Fruit fly (Drosophila melanogaster) whole organism, embryonic: ENCODE results near the gene wg.

Experiments
- ATbp ChIP-seq: fragments of 200-800 bp; sonication (Bioruptor generic); optimal IDR thresholded peaks from 2 replicates; lab custom pipeline; 2017; ENCODE audit warnings: missing biosample characterization, mild to moderate bottlenecking, missing genetic modification characterization, missing genetic modification reagents
- Atf3 ChIP-seq: fragments of 200-800 bp; sonication (Bioruptor generic); optimal IDR thresholded peaks from 3 replicates; lab custom pipeline; 2016; ENCODE audit warnings: missing biosample characterization, missing genetic modification characterization
- B-H2 ChIP-seq: fragments of 200-800 bp; sonication (Bioruptor generic); optimal IDR thresholded peaks from 2 replicates; lab custom pipeline; 2018; ENCODE audit warnings: missing biosample characterization, mild to moderate bottlenecking, missing genetic modification characterization
- CG10959 ChIP-seq: fragments of 200-800 bp; sonication (Bioruptor generic); IDR thresholded peaks from 2 replicates; pipeline ENCODE4 v1.3.6; 2022; ENCODE audit warnings: missing biosample characterization, missing genetic modification characterization
- CG12769 ChIP-seq: fragments of 200-800 bp; sonication (Bioruptor generic); optimal IDR thresholded peaks from 2 replicates; lab custom pipeline; 2019; ENCODE audit warnings: missing biosample characterization, mild to moderate bottlenecking, missing genetic modification characterization, moderate library complexity
- CG12942 ChIP-seq: fragments of 200-800 bp; sonication (Bioruptor generic); optimal IDR thresholded peaks from 3 replicates; lab custom pipeline; 2016; ENCODE audit warnings: missing biosample characterization, missing genetic modification characterization
- CG13424 ChIP-seq: fragments of 200-800 bp; sonication (Bioruptor generic); optimal IDR thresholded peaks from 2 replicates; lab custom pipeline; 2019; ENCODE audit warnings: missing biosample characterization, mild to moderate bottlenecking, missing genetic modification characterization, moderate library complexity
- CG14014 ChIP-seq: fragments of 200-800 bp; sonication (Bioruptor generic); IDR thresholded peaks from 2 replicates; pipeline ENCODE4 v1.3.6; 2022; ENCODE audit warnings: missing biosample characterization, missing genetic modification characterization
- CG14860 ChIP-seq: fragments of 200-800 bp; sonication (Bioruptor generic); IDR thresholded peaks from 3 replicates; pipeline ENCODE4 v1.3.6; 2022; ENCODE audit warnings: missing biosample characterization, missing genetic modification characterization; ENCODE audit not compliant: partially characterized antibody
- CG15514 ChIP-seq: fragments of 200-800 bp; sonication (Bioruptor generic); optimal IDR thresholded peaks from 3 replicates; lab custom pipeline; 2017; ENCODE audit warnings: missing biosample characterization, missing genetic modification characterization, mild to moderate bottlenecking, moderate library complexity, missing genetic modification reagents
- CG16863 ChIP-seq: fragments of 200-800 bp; sonication (Bioruptor generic); optimal IDR thresholded peaks from 3 replicates; lab custom pipeline; 2016; ENCODE audit warnings: missing biosample characterization, missing genetic modification characterization
- CG17568 ChIP-seq: fragments of 200-800 bp; sonication (Bioruptor generic); optimal IDR thresholded peaks from 2 replicates; lab custom pipeline; 2018; ENCODE audit warnings: missing biosample characterization, mild to moderate bottlenecking, missing genetic modification characterization, moderate library complexity
- CG1792 ChIP-seq: fragments of 200-800 bp; sonication (Bioruptor generic); optimal IDR thresholded peaks from 2 replicates; lab custom pipeline; 2016; ENCODE audit warnings: missing biosample characterization, missing genetic modification characterization
- CG2120 ChIP-seq: fragments of 200-800 bp; sonication (Bioruptor generic); optimal IDR thresholded peaks from 3 replicates; lab custom pipeline; 2016; ENCODE audit warnings: missing biosample characterization, missing genetic modification characterization
- CG2712 ChIP-seq: fragments of 200-800 bp; optimal IDR thresholded peaks from 3 replicates; lab custom pipeline; 2019; ENCODE audit warnings: missing biosample characterization, mild to moderate bottlenecking, missing genetic modification characterization, moderate library complexity
- CG3838 ChIP-seq: fragments of 200-800 bp; sonication (Bioruptor generic); optimal IDR thresholded peaks from 3 replicates; lab custom pipeline; 2016; ENCODE audit warnings: missing biosample characterization, missing genetic modification characterization
- CG8089 ChIP-seq: fragments of 200-800 bp; sonication (Bioruptor generic); optimal IDR thresholded peaks from 3 replicates; lab custom pipeline; 2016; ENCODE audit warnings: missing biosample characterization, missing genetic modification characterization
- CG8924 ChIP-seq: fragments of 200-800 bp; optimal IDR thresholded peaks from 3 replicates; lab custom pipeline; 2019; ENCODE audit warnings: missing biosample characterization, mild to moderate bottlenecking, missing genetic modification characterization, moderate library complexity
- CG9876 ChIP-seq: fragments of 200-800 bp; sonication (Bioruptor generic); optimal IDR thresholded peaks from 2 replicates; lab custom pipeline; 2016; ENCODE audit warnings: missing biosample characterization, missing genetic modification characterization
- E2f1 ChIP-seq: fragments of 200-800 bp; sonication (Bioruptor generic); IDR thresholded peaks from 2 replicates; pipeline ENCODE4 v1.3.6; 2022; ENCODE audit warnings: missing biosample characterization, missing genetic modification characterization
- HHEX ChIP-seq: fragments of 200-800 bp; sonication (Bioruptor generic); optimal IDR thresholded peaks from 3 replicates; lab custom pipeline; 2017; ENCODE audit warnings: missing biosample characterization, mild to moderate bottlenecking, missing genetic modification characterization, missing genetic modification reagents
- HLH54F ChIP-seq: fragments of 200-800 bp; sonication (Bioruptor generic); optimal IDR thresholded peaks from 3 replicates; lab custom pipeline; 2016; ENCODE audit warnings: missing biosample characterization, missing genetic modification characterization
- Med ChIP-seq: fragments of 200-800 bp; sonication (Bioruptor generic); peaks from one replicate; lab custom pipeline; 2016; ENCODE audit warnings: missing biosample characterization, missing genetic modification characterization, mild to moderate bottlenecking, inconsistent platforms, moderate library complexity
- NfI ChIP-seq: fragments of 200-800 bp; sonication (Bioruptor generic); optimal IDR thresholded peaks from 3 replicates; lab custom pipeline; 2018; ENCODE audit warnings: missing biosample characterization, mild to moderate bottlenecking, missing genetic modification characterization, moderate library complexity
- Optix ChIP-seq: fragments of 200-800 bp; sonication (Bioruptor generic); IDR thresholded peaks from 3 replicates; pipeline ENCODE4 v1.3.6; 2022; ENCODE audit warnings: missing biosample characterization, missing genetic modification characterization
- PHDP ChIP-seq: fragments of 200-800 bp; sonication (Bioruptor generic); optimal IDR thresholded peaks from 3 replicates; lab custom pipeline; 2018; ENCODE audit warnings: missing biosample characterization, mild to moderate bottlenecking, missing genetic modification characterization, moderate library complexity
- Scr ChIP-seq: fragments of 200-800 bp; sonication (Bioruptor generic); IDR thresholded peaks from 2 replicates; pipeline ENCODE4 v1.3.6; 2022; ENCODE audit warnings: missing biosample characterization, missing genetic modification characterization; ENCODE audit not compliant: partially characterized antibody
- Taf1 ChIP-seq: fragments of 200-800 bp; sonication (Bioruptor generic); IDR thresholded peaks from 2 replicates; pipeline ENCODE4 v1.3.6; 2022; ENCODE audit warnings: missing biosample characterization, missing genetic modification characterization
- Xbp1 ChIP-seq: fragments of 200-800 bp; sonication (Bioruptor generic); optimal IDR thresholded peaks from 3 replicates; lab custom pipeline; 2016; ENCODE audit warnings: missing biosample characterization, mild to moderate bottlenecking, missing genetic modification characterization
- ab ChIP-seq: fragments of 200-800 bp; sonication (Bioruptor generic); optimal IDR thresholded peaks from 2 replicates; lab custom pipeline; 2016; ENCODE audit warnings: missing biosample characterization, missing genetic modification characterization
- ap ChIP-seq: fragments of 200-800 bp; sonication (Bioruptor generic); IDR thresholded peaks from 2 replicates; pipeline ENCODE4 v1.3.6; 2022; ENCODE audit warnings: missing biosample characterization, missing genetic modification characterization
- bsh ChIP-seq, 2 experiments: fragments of 200-800 bp; sonication (Bioruptor generic); optimal IDR thresholded peaks; 2 replicates each; lab custom pipeline; 2017 to 2018; ENCODE audit warnings: mild to moderate bottlenecking in 2 of 2, missing biosample characterization in 2 of 2, missing genetic modification characterization in 2 of 2, moderate library complexity in 1 of 2
- chif ChIP-seq, 2 experiments: fragments of 200-800 bp; sonication (Bioruptor generic); optimal IDR thresholded peaks; 3 replicates each; lab custom pipeline; 2016; ENCODE audit warnings: missing biosample characterization in 2 of 2, missing genetic modification characterization in 2 of 2
- ci ChIP-seq: fragments of 200-800 bp; sonication (Bioruptor generic); IDR thresholded peaks from 3 replicates; pipeline ENCODE4 v1.3.6; 2022; ENCODE audit warnings: missing biosample characterization, missing genetic modification characterization
- crol ChIP-seq: fragments of 200-800 bp; sonication (Bioruptor generic); IDR thresholded peaks from 2 replicates; pipeline ENCODE4 v1.3.6; 2022; ENCODE audit warnings: missing biosample characterization, missing genetic modification characterization
- dimm ChIP-seq: fragments of 200-800 bp; sonication (Bioruptor generic); IDR thresholded peaks from 2 replicates; pipeline ENCODE4 v1.3.6; 2022; ENCODE audit warnings: missing biosample characterization, missing genetic modification characterization
- dmrt11E ChIP-seq: fragments of 200-800 bp; sonication (Bioruptor generic); optimal IDR thresholded peaks from 3 replicates; lab custom pipeline; 2018; ENCODE audit warnings: missing biosample characterization, mild to moderate bottlenecking, missing genetic modification characterization, moderate library complexity
- emc ChIP-seq: fragments of 200-800 bp; sonication (Bioruptor generic); optimal IDR thresholded peaks from 2 replicates; lab custom pipeline; 2016; ENCODE audit warnings: missing biosample characterization, missing genetic modification characterization
- fd64A ChIP-seq: fragments of 200-800 bp; sonication (Bioruptor generic); optimal IDR thresholded peaks from 3 replicates; lab custom pipeline; 2018; ENCODE audit warnings: missing biosample characterization, mild to moderate bottlenecking, missing genetic modification characterization
- fd96Cb ChIP-seq: fragments of 200-800 bp; sonication (Bioruptor generic); optimal IDR thresholded peaks from 2 replicates; lab custom pipeline; 2018; ENCODE audit warnings: missing biosample characterization, mild to moderate bottlenecking, missing genetic modification characterization, moderate library complexity
- gro ChIP-seq: fragments of 200-800 bp; sonication (Bioruptor generic); optimal IDR thresholded peaks from 2 replicates; lab custom pipeline; 2016; ENCODE audit warnings: missing biosample characterization, missing genetic modification characterization
- ken ChIP-seq: fragments of 200-800 bp; sonication (Bioruptor generic); IDR thresholded peaks from 3 replicates; pipeline ENCODE4 v1.3.6; 2022; ENCODE audit warnings: missing biosample characterization, missing genetic modification characterization
- oc ChIP-seq: fragments of 200-800 bp; sonication (Bioruptor generic); optimal IDR thresholded peaks from 2 replicates; lab custom pipeline; 2018; ENCODE audit warnings: missing biosample characterization, mild to moderate bottlenecking, missing genetic modification characterization, moderate library complexity
- otp ChIP-seq: fragments of 200-800 bp; sonication (Bioruptor generic); IDR thresholded peaks from 3 replicates; pipeline ENCODE4, ENCODE4 v1.3.6; 2022; ENCODE audit warnings: missing biosample characterization, missing genetic modification characterization
- pb ChIP-seq: fragments of 200-800 bp; sonication (Bioruptor generic); optimal IDR thresholded peaks from 3 replicates; lab custom pipeline; 2016; ENCODE audit warnings: missing biosample characterization, missing genetic modification characterization
- ro ChIP-seq: fragments of 200-800 bp; sonication (Bioruptor generic); IDR thresholded peaks from 2 replicates; pipeline ENCODE4 v1.3.6; 2022; ENCODE audit warnings: missing biosample characterization, missing genetic modification characterization
- schlank ChIP-seq: fragments of 200-800 bp; sonication (Bioruptor generic); optimal IDR thresholded peaks from 2 replicates; lab custom pipeline; 2018; ENCODE audit warnings: missing biosample characterization, mild to moderate bottlenecking, missing genetic modification characterization
- sna ChIP-seq: fragments of 200-800 bp; sonication (Bioruptor generic); IDR thresholded peaks from 2 replicates; pipeline ENCODE4 v1.3.6; 2022; ENCODE audit warnings: missing biosample characterization, missing genetic modification characterization; ENCODE audit not compliant: partially characterized antibody
- vvl ChIP-seq: fragments of 200-800 bp; sonication (Bioruptor generic); IDR thresholded peaks from 2 replicates; pipeline ENCODE4 v1.3.6; 2022; ENCODE audit warnings: missing biosample characterization, missing genetic modification characterization
- zfh1 ChIP-seq: fragments of 200-800 bp; sonication (Bioruptor generic); IDR thresholded peaks from 3 replicates; pipeline ENCODE4 v1.3.6; 2022; ENCODE audit warnings: missing biosample characterization, missing genetic modification characterization

Gene wg

dm6 chr2L:7261989-7262388, 45.0 kb upstream of the wg start (continued):
- peak; percentile 39; the same call in 1 of the 3 replicates for TF ChIP-seq Optix (GFP tag; lab: Robert Waterston, UW)
- peak; percentile 30 for TF ChIP-seq fd64A (GFP tag; lab: Kevin White, UChicago)
- TF ChIP-seq CG15514 (GFP tag; lab: Kevin White, UChicago): no peak
- TF ChIP-seq CG13424: peak; percentile 62
- peak; percentile 26; the same call in 1 of the 2 replicates for TF ChIP-seq ap (GFP tag; lab: Robert Waterston, UW)
- peak; percentile 60 for TF ChIP-seq CG8924 (tag; lab: Kevin White, UChicago)
- TF ChIP-seq E2f1 (GFP tag; lab: Robert Waterston, UW): 0 out of 2 replicates have a peak, but pooled peaks have one; percentile 7
- peak; percentile 47 for TF ChIP-seq CG8089 (GFP tag; lab: Kevin White, UChicago)
- TF ChIP-seq NfI (GFP tag; lab: Kevin White, UChicago): peak; percentile 5
- TF ChIP-seq PHDP: peak; percentile 66
- TF ChIP-seq ab (GFP tag; lab: Kevin White, UChicago): no peak
- peak; percentile 73 for TF ChIP-seq ATbp (GFP tag; lab: Kevin White, UChicago)
- TF ChIP-seq emc: peak; percentile 25
- TF ChIP-seq B-H2 (GFP tag; lab: Kevin White, UChicago): no peak
- TF ChIP-seq oc (tag; lab: Kevin White, UChicago): peak; percentile 46
- TF ChIP-seq dimm (GFP tag; lab: Robert Waterston, UW): no peak
- no peak for TF ChIP-seq Scr (GFP tag; lab: Robert Waterston, UW)
- peak; percentile 83 for TF ChIP-seq ci (GFP tag; lab: Robert Waterston, UW)
- peak; percentile 24 to 46 for TF ChIP-seq chif (GFP tag; optimal IDR thresholded peaks at IDR 0.05; lab: Kevin White, UChicago)
- no peak for TF ChIP-seq CG14860
- TF ChIP-seq Atf3: peak; percentile 31
- 0 out of 3 replicates have a peak, but pooled peaks have one; percentile 62 for TF ChIP-seq otp (GFP tag; lab: Robert Waterston, UW)
- TF ChIP-seq ro (GFP tag; lab: Robert Waterston, UW): no peak
- no peak for TF ChIP-seq sna (GFP tag; lab: Robert Waterston, UW)
- TF ChIP-seq zfh1 (GFP tag; lab: Robert Waterston, UW): peak; percentile 73
- peak; percentile 29 for TF ChIP-seq CG12769
- peak; percentile 27 for TF ChIP-seq CG17568
- no peak for TF ChIP-seq HHEX (GFP tag; lab: Kevin White, UChicago)
- peak; percentile 4 for TF ChIP-seq CG12942
- TF ChIP-seq dmrt11E (tag; lab: Kevin White, UChicago): peak; percentile 71
- peak; percentile 90 for TF ChIP-seq Med (GFP tag; lab: Kevin White, UChicago)
- TF ChIP-seq HLH54F (GFP tag; lab: Kevin White, UChicago): peak; percentile 13
- TF ChIP-seq CG9876 (GFP tag; lab: Kevin White, UChicago): peak; percentile 10
- no peak for TF ChIP-seq Taf1 (GFP tag; lab: Robert Waterston, UW)
- peak; percentile 47; the same call in 1 of the 3 replicates for TF ChIP-seq ken
- TF ChIP-seq CG14014: no peak
- TF ChIP-seq CG2120 (GFP tag; lab: Kevin White, UChicago): peak; percentile 32
- peak in 1 of 2 experiments; percentile 87 for TF ChIP-seq bsh (GFP tag; optimal IDR thresholded peaks at IDR 0.05; lab: Kevin White, UChicago)
- TF ChIP-seq fd96Cb (tag; lab: Kevin White, UChicago): peak; percentile 62
- TF ChIP-seq crol: 0 out of 2 replicates have a peak, but pooled peaks have one; percentile 12
- TF ChIP-seq CG16863 (GFP tag; lab: Kevin White, UChicago): peak; percentile 51
- TF ChIP-seq pb (GFP tag; lab: Kevin White, UChicago): no peak
- TF ChIP-seq CG2712 (tag; lab: Kevin White, UChicago): peak; percentile 79
- no peak for TF ChIP-seq schlank (tag; lab: Kevin White, UChicago)
- peak; percentile 81 for TF ChIP-seq vvl
- TF ChIP-seq CG1792 (GFP tag; lab: Kevin White, UChicago): peak; percentile 33
- no peak for TF ChIP-seq CG10959 (GFP tag; lab: Robert Waterston, UW)
- TF ChIP-seq gro (GFP tag; lab: Kevin White, UChicago): no peak
- peak; percentile 65 for TF ChIP-seq Xbp1 (GFP tag; lab: Kevin White, UChicago)
- no peak for TF ChIP-seq CG3838 (GFP tag; lab: Kevin White, UChicago)
